Fruit fly (Drosophila melanogaster): Measurements from ENCODE around the gene RasGAP1.

RasGAP1 gene

dm6 chr3L:9847420-9847977 is 7.6 kb downstream of the RasGAP1 start (continued):
- no peak for TF ChIP-seq eve (GFP tag; optimal IDR thresholded peaks at IDR 0.05)
- TF ChIP-seq gro (GFP tag; optimal IDR thresholded peaks at IDR 0.05) = peak; percentile 85
- TF ChIP-seq Hr3 (GFP tag; optimal IDR thresholded peaks at IDR 0.05) = peak; percentile 10
- no peak for TF ChIP-seq CG10267 (tag; optimal IDR thresholded peaks at IDR 0.05)
- TF ChIP-seq ems (GFP tag; optimal IDR thresholded peaks at IDR 0.05) = peak; percentile 37
- TF ChIP-seq Hand (GFP tag; optimal IDR thresholded peaks at IDR 0.05) = no peak
- TF ChIP-seq CG11093 (GFP tag; IDR thresholded peaks at IDR 0.05) = 0 out of 3 replicates have a peak, but pooled peaks have one; percentile 7
- TF ChIP-seq CG14860 (GFP tag; IDR thresholded peaks at IDR 0.05; ENCODE audit: partially characterized antibody) = no peak
- peak; percentile 76 for TF ChIP-seq slbo (GFP tag; IDR thresholded peaks at IDR 0.05)
- peak; percentile 2 for TF ChIP-seq Sry-δ (GFP tag; optimal IDR thresholded peaks at IDR 0.05)
- peak; percentile 42; the same call in 2 of the 3 replicates for TF ChIP-seq ase (GFP tag; IDR thresholded peaks at IDR 0.05)
- TF ChIP-seq CG4360 (GFP tag; IDR thresholded peaks at IDR 0.05) = no peak
- no peak for TF ChIP-seq tio (GFP tag; optimal IDR thresholded peaks at IDR 0.05)
- no peak for TF ChIP-seq bowl (GFP tag; IDR thresholded peaks at IDR 0.05)
- TF ChIP-seq Blimp-1 (GFP tag; optimal IDR thresholded peaks at IDR 0.05) = peak; percentile 34
- TF ChIP-seq hkb (optimal IDR thresholded peaks at IDR 0.05) = no peak
- peak; percentile 53; the same call in 1 of the 2 replicates for TF ChIP-seq hkb (GFP tag; IDR thresholded peaks at IDR 0.05)
- TF ChIP-seq CG2202 (tag; optimal IDR thresholded peaks at IDR 0.05) = no peak
- TF ChIP-seq Atf6 (GFP tag; IDR thresholded peaks at IDR 0.05) = peak; percentile 58; the same call in 1 of the 2 replicates
- TF ChIP-seq Dip2 (GFP tag; IDR thresholded peaks at IDR 0.05) = no peak
- TF ChIP-seq CG13296 (GFP tag; optimal IDR thresholded peaks at IDR 0.05) = peak; percentile 51
- TF ChIP-seq CG11695 (GFP tag; IDR thresholded peaks at IDR 0.05) = 0 out of 3 replicates have a peak, but pooled peaks have one; percentile 8
- TF ChIP-seq ranshi (GFP tag; IDR thresholded peaks at IDR 0.05) = no peak; the same call in 1 of the 2 replicates
- no peak for TF ChIP-seq Dref (GFP tag; IDR thresholded peaks at IDR 0.05)
- TF ChIP-seq lab (GFP tag; optimal IDR thresholded peaks at IDR 0.05) = peak; percentile 76
- no peak for TF ChIP-seq Doc3 (GFP tag; IDR thresholded peaks at IDR 0.05; ENCODE audit: partially characterized antibody)
- TF ChIP-seq cato (GFP tag; optimal IDR thresholded peaks at IDR 0.05; ENCODE audit: borderline replicate concordance) = no peak
- peak; percentile 94 for TF ChIP-seq D19A (tag; optimal IDR thresholded peaks at IDR 0.05)
- TF ChIP-seq wek (GFP tag; optimal IDR thresholded peaks at IDR 0.05) = no peak
- no peak for TF ChIP-seq Mad (GFP tag; optimal IDR thresholded peaks at IDR 0.05)
- TF ChIP-seq insv (GFP tag; optimal IDR thresholded peaks at IDR 0.05) = no peak
- no peak for TF ChIP-seq Hr39 (optimal IDR thresholded peaks at IDR 0.05)
- no peak for TF ChIP-seq CG6683 (GFP tag; optimal IDR thresholded peaks at IDR 0.05)
- no peak for TF ChIP-seq danr (GFP tag; IDR thresholded peaks at IDR 0.05)
- TF ChIP-seq ab (GFP tag; optimal IDR thresholded peaks at IDR 0.05) = no peak
- TF ChIP-seq mam (GFP tag; optimal IDR thresholded peaks at IDR 0.05) = peak; percentile 67
- no peak for TF ChIP-seq prd (optimal IDR thresholded peaks at IDR 0.05)
- peak; percentile 52; the same call in 1 of the 3 replicates for TF ChIP-seq prd (GFP tag; IDR thresholded peaks at IDR 0.05)
- peak; percentile 56; the same call in 1 of the 2 replicates for TF ChIP-seq al (GFP tag; IDR thresholded peaks at IDR 0.05)
- peak; percentile 13 for TF ChIP-seq CG6813 (GFP tag; optimal IDR thresholded peaks at IDR 0.05)
- TF ChIP-seq Usf (GFP tag; optimal IDR thresholded peaks at IDR 0.05) = no peak
- no peak for TF ChIP-seq chinmo (GFP tag; IDR thresholded peaks at IDR 0.05; ENCODE audit: partially characterized antibody)
- TF ChIP-seq CG9437 (GFP tag; optimal IDR thresholded peaks at IDR 0.05) = peak; percentile 4
- TF ChIP-seq pan (optimal IDR thresholded peaks at IDR 0.05) = no peak
- TF ChIP-seq pan (GFP tag; optimal IDR thresholded peaks at IDR 0.05 in 1 of 2, IDR thresholded peaks at IDR 0.05 in 1 of 2) = peak in 1 of 2 experiments; percentile 68
- no peak for TF ChIP-seq vfl (GFP tag; optimal IDR thresholded peaks at IDR 0.05)
- TF ChIP-seq CG5180 (GFP tag; optimal IDR thresholded peaks at IDR 0.05) = peak; percentile 16
- TF ChIP-seq CG10979 (tag; optimal IDR thresholded peaks at IDR 0.05) = no peak
- peak; percentile 30 for TF ChIP-seq CG4424 (GFP tag; optimal IDR thresholded peaks at IDR 0.05)
- TF ChIP-seq Bdp1 (GFP tag; optimal IDR thresholded peaks at IDR 0.05) = no peak
- peak; percentile 29; the same call in 1 of the 2 replicates for TF ChIP-seq onecut (GFP tag; IDR thresholded peaks at IDR 0.05)

All from whole organism, embryonic.